Worm (Caenorhabditis elegans): Measurements from ENCODE around the gene C39B10.4.

Gene C39B10.4

DNA sequence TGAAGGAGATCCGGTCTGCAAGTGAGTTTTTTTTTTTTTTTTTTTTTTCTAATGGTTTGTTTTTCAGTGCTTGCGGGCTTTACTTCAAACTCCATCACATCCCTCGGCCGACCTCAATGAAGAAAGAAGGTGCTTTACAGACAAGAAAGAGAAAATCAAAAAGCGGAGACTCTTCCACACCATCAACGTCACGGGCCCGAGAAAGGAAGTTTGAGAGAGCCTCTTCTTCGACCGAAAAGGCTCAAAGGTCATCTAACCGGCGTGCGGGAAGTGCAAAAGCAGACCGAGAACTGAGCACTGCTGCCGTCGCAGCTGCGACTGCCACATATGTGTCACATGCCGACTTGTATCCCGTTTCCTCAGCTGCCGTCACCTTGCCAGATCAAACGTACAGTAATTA lies 37.5 kb downstream of the C39B10.4 start:
- TF ChIP-seq snpc-4 (tag; optimal IDR thresholded peaks at IDR 0.05) (no peak), R02D3.7 (tag; optimal IDR thresholded peaks at IDR 0.05) (no peak), nhr-23 (tag; optimal IDR thresholded peaks at IDR 0.05) (no peak), lsy-2 (tag; optimal IDR thresholded peaks at IDR 0.05) (no peak), unc-55 (GFP tag; optimal IDR thresholded peaks at IDR 0.05) (no peak), lin-39 (tag; optimal IDR thresholded peaks at IDR 0.05) (no peak), peb-1 (tag; optimal IDR thresholded peaks at IDR 0.05) (no peak), unc-62 (GFP tag; optimal IDR thresholded peaks at IDR 0.05) (no peak)

DNA sequence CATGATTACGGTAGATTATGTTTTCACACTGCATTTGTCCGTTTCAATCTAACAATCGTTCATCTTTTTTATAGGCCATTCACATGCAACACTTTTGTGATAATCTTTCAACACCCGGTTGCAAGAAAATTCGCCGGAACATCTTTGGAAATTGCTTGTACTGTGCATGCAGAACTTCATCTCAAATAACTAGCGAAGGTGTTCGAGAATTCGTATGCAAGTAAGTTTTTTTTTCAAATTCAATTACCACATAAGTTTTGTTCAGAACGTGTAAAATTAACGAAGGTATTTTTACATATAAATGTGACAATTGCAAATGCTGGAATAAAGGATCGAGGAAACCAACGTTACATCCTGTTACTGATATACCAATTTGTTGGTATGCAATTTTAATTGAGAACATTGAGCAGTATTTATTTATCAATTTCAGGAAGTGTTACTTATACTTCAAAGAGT lies 40.5 kb downstream of the C39B10.4 start, which contains the start of gene C33D3.3:
TSS of gene C33D3.3 (plus strand) at position 51 of the 456 bp plus-strand sequence.
- TF ChIP-seq skn-1 (tag; optimal IDR thresholded peaks at IDR 0.05): no peak
- no peak for TF ChIP-seq mdl-1 (tag; optimal IDR thresholded peaks at IDR 0.05)
- no peak for TF ChIP-seq Y55F3AM.14 (GFP tag; optimal IDR thresholded peaks at IDR 0.05)
- no peak for TF ChIP-seq nhr-21 (tag; optimal IDR thresholded peaks at IDR 0.05)
- no peak for TF ChIP-seq unc-55 (GFP tag; optimal IDR thresholded peaks at IDR 0.05)
- TF ChIP-seq blmp-1 (tag; optimal IDR thresholded peaks at IDR 0.05; ENCODE audit: insufficient read depth): no peak
- no peak for TF ChIP-seq F13H6.1 (tag; optimal IDR thresholded peaks at IDR 0.05)
- TF ChIP-seq dmd-4 (tag; optimal IDR thresholded peaks at IDR 0.05): no peak
- no peak for TF ChIP-seq R02D3.7 (tag; optimal IDR thresholded peaks at IDR 0.05)
- no peak for TF ChIP-seq ztf-11 (tag; optimal IDR thresholded peaks at IDR 0.05)
- no peak for TF ChIP-seq snpc-4 (tag; optimal IDR thresholded peaks at IDR 0.05)
- no peak for TF ChIP-seq ztf-4 (tag; optimal IDR thresholded peaks at IDR 0.05)
- no peak for TF ChIP-seq lin-39 (tag; optimal IDR thresholded peaks at IDR 0.05)
- TF ChIP-seq lin-13 (GFP tag; optimal IDR thresholded peaks at IDR 0.05): no peak
- no peak for TF ChIP-seq nhr-12 (tag; optimal IDR thresholded peaks at IDR 0.05)
- no peak for TF ChIP-seq ceh-82 (tag; optimal IDR thresholded peaks at IDR 0.05)

DNA sequence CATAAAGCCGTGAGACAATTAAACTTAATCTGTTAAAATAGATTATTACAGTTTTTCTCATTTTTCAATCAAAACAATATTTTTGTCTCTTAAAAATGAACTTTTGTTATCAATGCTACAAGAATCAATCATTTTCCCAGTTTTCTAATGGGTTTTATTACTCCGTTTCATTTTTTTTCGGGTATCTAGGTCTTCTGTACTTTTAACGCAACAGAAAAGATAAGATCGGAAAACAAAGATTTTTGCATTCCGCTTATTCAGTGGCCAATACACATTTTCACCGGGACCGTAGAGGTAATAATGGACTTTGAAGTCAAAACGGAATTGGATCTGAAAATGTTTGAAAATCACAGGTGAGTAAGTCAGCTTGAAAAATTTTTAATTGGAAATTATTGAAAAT lies 44.0 kb downstream of the C39B10.4 start, which contains the start of gene C33D3.4:
TSS of gene C33D3.4 (plus strand) at position 301 of the 400 bp plus-strand sequence.
- TF ChIP-seq elt-3 (tag; optimal IDR thresholded peaks at IDR 0.05): no peak
- no peak for TF ChIP-seq crh-2 (tag; optimal IDR thresholded peaks at IDR 0.05)
- TF ChIP-seq lin-39 (tag; optimal IDR thresholded peaks at IDR 0.05): no peak
- no peak for TF ChIP-seq nhr-77 (tag; optimal IDR thresholded peaks at IDR 0.05)
- TF ChIP-seq dmd-4 (tag; optimal IDR thresholded peaks at IDR 0.05): no peak
- no peak for TF ChIP-seq ceh-82 (tag; optimal IDR thresholded peaks at IDR 0.05)
- TF ChIP-seq nhr-6 (tag; optimal IDR thresholded peaks at IDR 0.05): no peak
- no peak for TF ChIP-seq F13H6.1 (tag; optimal IDR thresholded peaks at IDR 0.05)
- no peak for TF ChIP-seq unc-62 (GFP tag; optimal IDR thresholded peaks at IDR 0.05)
- TF ChIP-seq nhr-21 (tag; optimal IDR thresholded peaks at IDR 0.05): no peak
- no peak for TF ChIP-seq sma-9 (GFP tag; optimal IDR thresholded peaks at IDR 0.05)
- TF ChIP-seq sma-9 (tag; optimal IDR thresholded peaks at IDR 0.05): no peak
- no peak for TF ChIP-seq mbf-1 (tag; optimal IDR thresholded peaks at IDR 0.05)
- TF ChIP-seq zag-1 (tag; optimal IDR thresholded peaks at IDR 0.05): no peak

DNA sequence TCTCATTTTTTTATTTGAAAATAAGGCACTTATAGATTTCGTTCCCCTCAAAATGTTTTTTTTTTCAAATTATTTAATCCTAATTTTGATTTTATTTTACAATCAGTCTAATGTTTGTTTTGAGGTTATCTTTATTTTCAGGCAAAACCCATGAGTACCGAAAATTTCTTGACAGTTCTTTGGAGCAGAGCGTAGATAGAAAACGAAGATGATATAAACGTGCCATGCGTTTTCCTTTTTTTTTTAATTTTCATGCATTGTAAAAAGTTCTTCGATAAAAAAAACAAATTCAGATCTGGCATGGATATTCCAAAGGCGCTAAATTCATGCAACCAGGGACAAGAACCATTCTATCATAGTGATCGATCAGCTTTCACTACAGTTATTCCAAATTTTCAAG lies 46.2 kb downstream of the C39B10.4 start, which contains the start of gene C33D3.5:
TSS of gene C33D3.5 (plus strand) at position 301 of the 400 bp plus-strand sequence.
- TF ChIP-seq fos-1 (tag; optimal IDR thresholded peaks at IDR 0.05): no peak
- no peak for TF ChIP-seq sem-4 (tag; optimal IDR thresholded peaks at IDR 0.05)
- no peak for TF ChIP-seq lsy-2 (tag; optimal IDR thresholded peaks at IDR 0.05)
- TF ChIP-seq nhr-6 (tag; optimal IDR thresholded peaks at IDR 0.05): no peak
- TF ChIP-seq nhr-25 (tag; optimal IDR thresholded peaks at IDR 0.05): no peak
- TF ChIP-seq egl-27 (tag; optimal IDR thresholded peaks at IDR 0.05): no peak
- no peak for TF ChIP-seq sma-9 (GFP tag; optimal IDR thresholded peaks at IDR 0.05)
- TF ChIP-seq sma-9 (tag; optimal IDR thresholded peaks at IDR 0.05): no peak
- no peak for TF ChIP-seq blmp-1 (tag; optimal IDR thresholded peaks at IDR 0.05; ENCODE audit: insufficient read depth)
- no peak for TF ChIP-seq lin-39 (tag; optimal IDR thresholded peaks at IDR 0.05)
- no peak for TF ChIP-seq mdl-1 (tag; optimal IDR thresholded peaks at IDR 0.05)
- TF ChIP-seq elt-3 (tag; optimal IDR thresholded peaks at IDR 0.05): no peak
- TF ChIP-seq ama-1 (optimal IDR thresholded peaks at IDR 0.05): no peak
- TF ChIP-seq R02D3.7 (tag; optimal IDR thresholded peaks at IDR 0.05): no peak

DNA sequence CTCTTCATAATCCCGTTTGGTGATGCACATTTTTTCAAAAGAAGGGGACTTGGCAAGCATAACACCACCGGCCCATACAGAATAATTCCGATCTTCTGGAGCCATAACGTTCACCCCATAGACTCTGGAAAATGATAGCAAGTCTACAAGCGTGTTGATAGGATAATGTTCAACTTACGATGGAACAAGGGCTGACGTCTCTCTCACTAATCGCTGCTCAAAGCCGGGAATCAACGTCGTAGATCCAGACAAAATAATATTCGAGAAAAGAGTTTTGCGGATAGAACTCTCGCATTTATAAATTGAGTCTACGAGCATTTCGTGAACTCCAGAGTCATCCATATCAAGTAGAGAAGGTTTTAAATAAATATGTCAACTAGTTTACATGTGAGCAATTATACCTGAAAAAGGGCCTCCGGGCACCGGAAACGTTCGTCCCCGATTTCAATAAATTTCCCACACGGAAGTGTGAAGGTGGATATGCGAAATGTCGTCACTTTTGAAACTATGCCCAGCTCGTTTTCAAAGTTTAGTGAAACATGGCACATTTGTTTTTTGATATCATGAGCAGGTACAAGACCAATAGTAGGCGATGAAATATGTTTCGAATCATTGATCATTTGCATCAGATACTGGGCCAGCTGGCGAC lies 47.2 kb downstream of the C39B10.4 start:
- TF ChIP-seq sma-3 (GFP tag; optimal IDR thresholded peaks at IDR 0.05) (no peak), nhr-12 (tag; optimal IDR thresholded peaks at IDR 0.05) (no peak), unc-55 (GFP tag; optimal IDR thresholded peaks at IDR 0.05) (no peak), fos-1 (tag; optimal IDR thresholded peaks at IDR 0.05) (no peak), dmd-4 (tag; optimal IDR thresholded peaks at IDR 0.05) (no peak), F13H6.1 (tag; optimal IDR thresholded peaks at IDR 0.05) (no peak), peb-1 (tag; optimal IDR thresholded peaks at IDR 0.05) (no peak), mdl-1 (tag; optimal IDR thresholded peaks at IDR 0.05) (no peak), elt-3 (tag; optimal IDR thresholded peaks at IDR 0.05) (no peak), crh-2 (tag; optimal IDR thresholded peaks at IDR 0.05) (no peak), snpc-4 (tag; optimal IDR thresholded peaks at IDR 0.05) (no peak), nhr-11 (tag; optimal IDR thresholded peaks at IDR 0.05) (no peak), ztf-4 (tag; optimal IDR thresholded peaks at IDR 0.05) (no peak), ama-1 (optimal IDR thresholded peaks at IDR 0.05) (no peak), aly-2 (tag; optimal IDR thresholded peaks at IDR 0.05) (no peak), blmp-1 (tag; optimal IDR thresholded peaks at IDR 0.05; ENCODE audit: insufficient read depth) (no peak), unc-62 (GFP tag; optimal IDR thresholded peaks at IDR 0.05) (no peak), sem-4 (tag; optimal IDR thresholded peaks at IDR 0.05) (no peak), sma-9 (GFP tag; optimal IDR thresholded peaks at IDR 0.05) (no peak), sma-9 (tag; optimal IDR thresholded peaks at IDR 0.05) (no peak), ztf-1 (GFP tag; conservative IDR thresholded peaks at IDR 0.05) (no peak)
